Fruit fly (Drosophila melanogaster) whole organism, embryonic: ENCODE results near the gene CG15330.

ENCODE experiments used
- Bdp1 ChIP-seq: fragments of 200-800 bp; sonication (Bioruptor generic); optimal IDR thresholded peaks from 3 replicates; lab custom pipeline; 2016; ENCODE audit warnings: missing biosample characterization, missing genetic modification characterization
- Blimp-1 ChIP-seq: fragments of 200-800 bp; sonication (Bioruptor generic); optimal IDR thresholded peaks from 3 replicates; lab custom pipeline; 2018; ENCODE audit warnings: missing biosample characterization, missing genetic modification characterization, mild to moderate bottlenecking, moderate library complexity, missing genetic modification reagents
- CG10431 ChIP-seq: fragments of 200-800 bp; sonication (Bioruptor generic); optimal IDR thresholded peaks from 3 replicates; lab custom pipeline; 2018; ENCODE audit warnings: missing biosample characterization, mild to moderate bottlenecking, missing genetic modification characterization
- CG10543 ChIP-seq: fragments of 200-800 bp; sonication (Bioruptor generic); optimal IDR thresholded peaks from 3 replicates; lab custom pipeline; 2017; ENCODE audit warnings: missing biosample characterization, mild to moderate bottlenecking, missing genetic modification characterization, moderate library complexity
- CG13624 ChIP-seq: fragments of 200-800 bp; sonication (Bioruptor generic); optimal IDR thresholded peaks from 2 replicates; lab custom pipeline; 2016; ENCODE audit warnings: missing biosample characterization, missing genetic modification characterization
- CG13894 ChIP-seq: fragments of 200-800 bp; sonication (Bioruptor generic); optimal IDR thresholded peaks from 3 replicates; lab custom pipeline; 2018; ENCODE audit warnings: missing biosample characterization, mild to moderate bottlenecking, missing genetic modification characterization, moderate library complexity
- CG14441 ChIP-seq: fragments of 200-800 bp; sonication (Bioruptor generic); IDR thresholded peaks from 2 replicates; pipeline ENCODE4 v1.3.6; 2022; ENCODE audit warnings: missing biosample characterization, missing genetic modification characterization
- CG1603 ChIP-seq: fragments of 200-800 bp; sonication (Bioruptor generic); optimal IDR thresholded peaks from 2 replicates; lab custom pipeline; 2019; ENCODE audit warnings: missing biosample characterization, mild to moderate bottlenecking, missing genetic modification characterization, moderate library complexity
- CG16815 ChIP-seq: fragments of 200-800 bp; sonication (Bioruptor generic); optimal IDR thresholded peaks from 3 replicates; lab custom pipeline; 2017; ENCODE audit warnings: missing biosample characterization, mild to moderate bottlenecking, missing genetic modification characterization
- CG17328 ChIP-seq: fragments of 200-800 bp; sonication (Bioruptor generic); IDR thresholded peaks from 2 replicates; pipeline ENCODE4 v1.3.6; 2022; ENCODE audit warnings: missing biosample characterization, missing genetic modification characterization
- CG17361 ChIP-seq: fragments of 200-800 bp; sonication (Bioruptor generic); IDR thresholded peaks from 3 replicates; pipeline ENCODE4 v1.3.6; 2022; ENCODE audit warnings: missing biosample characterization, missing genetic modification characterization
- CG18619 ChIP-seq: fragments of 200-800 bp; sonication (Bioruptor generic); optimal IDR thresholded peaks from 3 replicates; lab custom pipeline; 2017; ENCODE audit warnings: missing biosample characterization, mild to moderate bottlenecking, missing genetic modification characterization
- CG2129 ChIP-seq: fragments of 200-800 bp; sonication (Bioruptor generic); IDR thresholded peaks from 2 replicates; pipeline ENCODE4 v1.3.6; 2022; ENCODE audit warnings: missing biosample characterization, missing genetic modification characterization; ENCODE audit not compliant: partially characterized antibody
- CG2202 ChIP-seq: fragments of 200-800 bp; sonication (Bioruptor generic); optimal IDR thresholded peaks from 2 replicates; lab custom pipeline; 2018; ENCODE audit warnings: missing biosample characterization, mild to moderate bottlenecking, missing genetic modification characterization
- CG31365 ChIP-seq: fragments of 200-800 bp; sonication (Bioruptor generic); optimal IDR thresholded peaks from 2 replicates; lab custom pipeline; 2018; ENCODE audit warnings: missing biosample characterization, mild to moderate bottlenecking, missing genetic modification characterization
- CG3407 ChIP-seq: fragments of 200-800 bp; sonication (Bioruptor generic); optimal IDR thresholded peaks from 2 replicates; lab custom pipeline; 2018; ENCODE audit warnings: missing biosample characterization, mild to moderate bottlenecking, missing genetic modification characterization
- CG5245 ChIP-seq: fragments of 200-800 bp; sonication (Bioruptor generic); optimal IDR thresholded peaks from 3 replicates; lab custom pipeline; 2016; ENCODE audit warnings: missing biosample characterization, missing genetic modification characterization
- CG6683 ChIP-seq: fragments of 200-800 bp; sonication (Bioruptor generic); optimal IDR thresholded peaks from 2 replicates; lab custom pipeline; 2017; ENCODE audit warnings: missing biosample characterization, mild to moderate bottlenecking, missing genetic modification characterization, missing genetic modification reagents
- CG6813 ChIP-seq: fragments of 200-800 bp; sonication (Bioruptor generic); optimal IDR thresholded peaks from 2 replicates; lab custom pipeline; 2017; ENCODE audit warnings: missing biosample characterization, missing genetic modification characterization, mild to moderate bottlenecking, moderate library complexity, missing genetic modification reagents
- CG7928 ChIP-seq: fragments of 200-800 bp; sonication (Bioruptor generic); optimal IDR thresholded peaks from 2 replicates; lab custom pipeline; 2017; ENCODE audit warnings: missing biosample characterization, mild to moderate bottlenecking, missing genetic modification characterization
- CkIIα-i1 ChIP-seq: fragments of 200-800 bp; sonication (Bioruptor generic); IDR thresholded peaks from 2 replicates; pipeline ENCODE4 v1.3.6; 2022; ENCODE audit warnings: missing biosample characterization, missing genetic modification characterization
- CrebB ChIP-seq: fragments of 200-800 bp; sonication (Bioruptor generic); optimal IDR thresholded peaks from 3 replicates; lab custom pipeline; 2018; ENCODE audit warnings: missing biosample characterization, mild to moderate bottlenecking, missing genetic modification characterization
- Dek ChIP-seq: fragments of 200-800 bp; sonication (Bioruptor generic); optimal IDR thresholded peaks from 3 replicates; lab custom pipeline; 2019; ENCODE audit warnings: missing biosample characterization, mild to moderate bottlenecking, missing genetic modification characterization, moderate library complexity
- ERR ChIP-seq: fragments of 200-800 bp; sonication (Bioruptor generic); optimal IDR thresholded peaks from 2 replicates; lab custom pipeline; 2016; ENCODE audit warnings: missing biosample characterization, missing genetic modification characterization
- MESR4 ChIP-seq: fragments of 200-800 bp; sonication (Bioruptor generic); optimal IDR thresholded peaks from 2 replicates; lab custom pipeline; 2018; ENCODE audit warnings: missing biosample characterization, mild to moderate bottlenecking, missing genetic modification characterization, moderate library complexity
- Oaz ChIP-seq: fragments of 200-800 bp; sonication (Bioruptor generic); IDR thresholded peaks from 2 replicates; pipeline ENCODE4 v1.3.6; 2022; ENCODE audit warnings: missing biosample characterization, missing genetic modification characterization
- Rx ChIP-seq: fragments of 200-800 bp; sonication (Bioruptor generic); IDR thresholded peaks from 2 replicates; pipeline ENCODE4 v1.3.6; 2022; ENCODE audit warnings: missing biosample characterization, missing genetic modification characterization
- Tbp ChIP-seq: fragments of >200 bp; optimal IDR thresholded peaks from 2 replicates; lab custom pipeline; 2018; ENCODE audit warnings: missing biosample characterization, missing genetic modification characterization
- Xrp1 ChIP-seq: fragments of 200-800 bp; sonication (Bioruptor generic); IDR thresholded peaks from 2 replicates; pipeline ENCODE4 v1.3.6; 2022; ENCODE audit warnings: missing biosample characterization, missing genetic modification characterization
- ase ChIP-seq: fragments of 200-800 bp; sonication (Bioruptor generic); IDR thresholded peaks from 3 replicates; pipeline ENCODE4 v1.3.6; 2022; ENCODE audit warnings: missing biosample characterization, missing genetic modification characterization
- az2 ChIP-seq: fragments of 200-800 bp; sonication (Bioruptor generic); optimal IDR thresholded peaks from 3 replicates; lab custom pipeline; 2016; ENCODE audit warnings: missing biosample characterization, missing genetic modification characterization
- chm ChIP-seq: fragments of 200-800 bp; sonication (Bioruptor generic); IDR thresholded peaks from 2 replicates; pipeline ENCODE4 v1.3.6; 2022; ENCODE audit warnings: missing biosample characterization, missing genetic modification characterization
- dm ChIP-seq: fragments of 200-800 bp; sonication (Bioruptor generic); optimal IDR thresholded peaks from 3 replicates; lab custom pipeline; 2016; ENCODE audit warnings: missing biosample characterization, missing genetic modification characterization
- dmrt99B ChIP-seq: fragments of 200-800 bp; sonication (Bioruptor generic); optimal IDR thresholded peaks from 2 replicates; lab custom pipeline; 2018; ENCODE audit warnings: missing biosample characterization, mild to moderate bottlenecking, missing genetic modification characterization, moderate library complexity
- gcm ChIP-seq: fragments of 200-800 bp; sonication (Bioruptor generic); optimal IDR thresholded peaks from 2 replicates; lab custom pipeline; 2019; ENCODE audit warnings: missing biosample characterization, mild to moderate bottlenecking, missing genetic modification characterization, moderate library complexity
- gro ChIP-seq: fragments of 200-800 bp; sonication (Bioruptor generic); optimal IDR thresholded peaks from 2 replicates; lab custom pipeline; 2016; ENCODE audit warnings: missing biosample characterization, missing genetic modification characterization
- hkb ChIP-seq, 2 experiments: fragments of 200-800 bp in 1 of 2; fragments of >200 bp in 1 of 2; sonication (Bioruptor generic) in 1 of 2; IDR thresholded peaks in 1 of 2; optimal IDR thresholded peaks in 1 of 2; 2 replicates each; pipeline versions ENCODE4 v1.3.6 to Lab custom; 2017 to 2022; ENCODE audit warnings: missing biosample characterization in 1 of 2, missing genetic modification characterization in 1 of 2
- lilli ChIP-seq: fragments of 200-800 bp; sonication (Bioruptor generic); optimal IDR thresholded peaks from 3 replicates; lab custom pipeline; 2016; ENCODE audit warnings: missing biosample characterization, missing genetic modification characterization
- mam ChIP-seq: fragments of 200-800 bp; sonication (Bioruptor generic); optimal IDR thresholded peaks from 3 replicates; lab custom pipeline; 2016; ENCODE audit warnings: missing biosample characterization, missing genetic modification characterization
- pfk ChIP-seq: fragments of 200-800 bp; sonication (Bioruptor generic); optimal IDR thresholded peaks from 2 replicates; lab custom pipeline; 2018; ENCODE audit warnings: missing biosample characterization, mild to moderate bottlenecking, missing genetic modification characterization, moderate library complexity
- prd ChIP-seq, 3 experiments: fragments of >200 bp in 2 of 3; fragments of 200-800 bp in 1 of 3; sonication (Bioruptor generic) in 1 of 3; optimal IDR thresholded peaks in 2 of 3; IDR thresholded peaks in 1 of 3; 2 replicates in 2 of 3; 3 replicates in 1 of 3; pipeline versions ENCODE4 v1.3.6 to Lab custom; 2017 to 2022; ENCODE audit warnings: missing biosample characterization in 1 of 3, missing genetic modification characterization in 1 of 3
- sc ChIP-seq, 3 experiments: fragments of >200 bp in 2 of 3; fragments of 200-800 bp in 1 of 3; sonication (Bioruptor generic) in 1 of 3; optimal IDR thresholded peaks; 2 replicates in 2 of 3; 3 replicates in 1 of 3; lab custom pipeline; 2017; ENCODE audit warnings: mild to moderate bottlenecking in 1 of 3, missing biosample characterization in 1 of 3, missing genetic modification characterization in 1 of 3, missing genetic modification reagents in 1 of 3
- sd ChIP-seq: fragments of 200-800 bp; sonication (Bioruptor generic); optimal IDR thresholded peaks from 3 replicates; lab custom pipeline; 2018; ENCODE audit warnings: missing biosample characterization, mild to moderate bottlenecking, missing genetic modification characterization, moderate library complexity
- slbo ChIP-seq: fragments of 200-800 bp; sonication (Bioruptor generic); IDR thresholded peaks from 2 replicates; pipeline ENCODE4 v1.3.6; 2022; ENCODE audit warnings: missing biosample characterization, missing genetic modification characterization
- stwl ChIP-seq: fragments of 200-800 bp; sonication (Bioruptor generic); optimal IDR thresholded peaks from 3 replicates; lab custom pipeline; 2018; ENCODE audit warnings: missing biosample characterization, mild to moderate bottlenecking, missing genetic modification characterization, moderate library complexity
- wdn ChIP-seq: fragments of 200-800 bp; sonication (Bioruptor generic); IDR thresholded peaks from 2 replicates; pipeline ENCODE4 v1.3.6; 2022; ENCODE audit warnings: missing biosample characterization, missing genetic modification characterization

The CG15330 gene

DNA sequence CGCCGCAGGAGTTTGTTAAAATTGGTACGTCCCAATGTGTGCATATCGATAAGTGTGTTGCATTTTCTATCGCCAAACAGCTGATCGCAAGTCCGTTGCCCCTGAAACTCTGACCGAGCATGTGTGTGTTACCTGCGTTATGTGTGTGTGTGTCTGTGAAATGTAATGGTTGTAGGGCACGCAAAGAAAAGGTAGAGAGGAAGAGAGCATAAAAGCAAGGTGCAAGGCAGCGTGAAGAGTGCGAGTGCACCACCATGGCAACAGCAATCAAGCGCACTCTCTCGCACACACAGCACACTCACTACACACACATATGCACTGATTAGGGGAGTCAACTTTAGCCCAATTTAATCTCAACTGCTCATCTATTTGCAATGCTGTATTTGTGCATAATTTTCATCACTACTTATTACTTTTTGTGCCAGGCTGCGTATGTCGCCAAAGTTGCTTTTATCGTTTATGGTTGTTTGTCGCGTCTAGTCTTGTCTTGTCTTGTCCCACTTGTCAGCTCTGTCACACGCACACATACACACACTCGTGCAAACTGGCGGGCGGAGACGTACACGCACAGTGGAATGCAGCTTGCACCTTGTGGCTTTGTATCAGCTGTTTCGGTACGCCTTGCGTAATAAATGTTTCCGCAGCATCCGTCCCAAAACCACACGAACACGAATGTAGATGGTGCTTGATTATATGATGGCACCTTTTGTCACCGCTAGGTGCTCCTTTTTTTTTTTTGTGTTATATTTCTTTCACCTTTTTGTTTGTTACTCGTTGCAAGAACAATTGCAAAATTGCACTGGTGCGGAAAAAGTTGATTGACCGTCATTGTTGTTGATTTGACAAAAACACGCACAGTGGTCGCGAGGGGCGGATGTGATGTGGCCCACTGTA is 18.0 kb upstream of the CG15330 start (continued):
- TF ChIP-seq CG6813 (GFP tag; lab: Kevin White, UChicago) (peak; percentile 64), Tbp (no peak), CG17361 (peak; percentile 95), CG2129 (no peak), slbo (GFP tag; lab: Robert Waterston, UW) (no peak), CG1603 (peak; percentile 18), sc (optimal IDR thresholded peaks at IDR 0.05; lab: Kevin White, UChicago) (no peak), sc (GFP tag; optimal IDR thresholded peaks at IDR 0.05; lab: Kevin White, UChicago) (peak; percentile 88), CG31365 (tag; lab: Kevin White, UChicago) (peak; percentile 2), CG10431 (GFP tag; lab: Kevin White, UChicago) (peak; percentile 86), CG14441 (GFP tag; lab: Robert Waterston, UW) (peak; percentile 64), dmrt99B (tag; lab: Kevin White, UChicago) (peak; percentile 90), ase (GFP tag; lab: Robert Waterston, UW) (peak; percentile 51; the same call in 1 of the 3 replicates), az2 (GFP tag; lab: Kevin White, UChicago) (peak; percentile 70), chm (GFP tag; lab: Robert Waterston, UW) (peak; percentile 54; the same call in 1 of the 2 replicates), CG17328 (peak; percentile 68), wdn (0 out of 2 replicates have a peak, but pooled peaks have one; percentile 36), CG13624 (GFP tag; lab: Kevin White, UChicago) (peak; percentile 25), CkIIα-i1 (GFP tag; lab: Robert Waterston, UW) (no peak), Xrp1 (peak; percentile 80), Rx (GFP tag; lab: Robert Waterston, UW) (peak; percentile 65; the same call in 1 of the 2 replicates), lilli (peak; percentile 62), CG10543 (peak; percentile 70), Oaz (0 out of 2 replicates have a peak, but pooled peaks have one; percentile 27), mam (GFP tag; lab: Kevin White, UChicago) (peak; percentile 52), ERR (GFP tag; lab: Kevin White, UChicago) (peak; percentile 25), MESR4 (GFP tag; lab: Kevin White, UChicago) (no peak), CG13894 (tag; lab: Kevin White, UChicago) (no peak), dm (peak; percentile 72), hkb (optimal IDR thresholded peaks at IDR 0.05; lab: Kevin White, UChicago) (no peak), hkb (GFP tag; IDR thresholded peaks at IDR 0.05; lab: Robert Waterston, UW) (peak; percentile 61; the same call in 1 of the 2 replicates), prd (optimal IDR thresholded peaks at IDR 0.05; lab: Kevin White, UChicago) (no peak), prd (GFP tag; IDR thresholded peaks at IDR 0.05; lab: Robert Waterston, UW) (no peak; the same call in none of the 3 replicates), stwl (tag; lab: Kevin White, UChicago) (no peak), gcm (GFP tag; lab: Kevin White, UChicago) (peak; percentile 78), CG3407 (GFP tag; lab: Kevin White, UChicago) (peak; percentile 76), CG16815 (GFP tag; lab: Kevin White, UChicago) (peak; percentile 87), Dek (tag; lab: Kevin White, UChicago) (peak; percentile 23), pfk (GFP tag; lab: Kevin White, UChicago) (no peak), CG6683 (GFP tag; lab: Kevin White, UChicago) (peak; percentile 41), CG5245 (GFP tag; lab: Kevin White, UChicago) (peak; percentile 61), CrebB (tag; lab: Kevin White, UChicago) (peak; percentile 2), Bdp1 (GFP tag; lab: Kevin White, UChicago) (peak; percentile 61), Blimp-1 (GFP tag; lab: Kevin White, UChicago) (peak; percentile 77), CG18619 (peak; percentile 81), CG2202 (tag; lab: Kevin White, UChicago) (peak; percentile 73), CG7928 (GFP tag; lab: Kevin White, UChicago) (no peak), sd (tag; lab: Kevin White, UChicago) (peak; percentile 23), gro (no peak)
